Fruit fly (Drosophila melanogaster): ENCODE results near the gene Ama.

Gene Ama

dm6 chr3R:6762794-6763407 is 508 bp downstream of the Ama start (continued):
- TF ChIP-seq Drgx (GFP tag; IDR thresholded peaks at IDR 0.05) (peak; percentile 22; the same call in 1 of the 2 replicates), CG9797 (GFP tag; optimal IDR thresholded peaks at IDR 0.05) (no peak), CG2875 (GFP tag; optimal IDR thresholded peaks at IDR 0.05) (peak; percentile 84), CG10274 (GFP tag; optimal IDR thresholded peaks at IDR 0.05) (no peak), fru (optimal IDR thresholded peaks at IDR 0.05) (no peak), wdn (GFP tag; IDR thresholded peaks at IDR 0.05) (no peak), CG10565 (GFP tag; optimal IDR thresholded peaks at IDR 0.05) (no peak), sr (GFP tag; IDR thresholded peaks at IDR 0.05) (no peak), TFAM (GFP tag; optimal IDR thresholded peaks at IDR 0.05) (peak; percentile 24), CG4404 (GFP tag; IDR thresholded peaks at IDR 0.05) (peak; percentile 93), CG15514 (GFP tag; optimal IDR thresholded peaks at IDR 0.05) (no peak), B-H1 (GFP tag; IDR thresholded peaks at IDR 0.05) (no peak), Hsf (GFP tag; optimal IDR thresholded peaks at IDR 0.05) (peak; percentile 73), MBD-R2 (GFP tag; IDR thresholded peaks at IDR 0.05) (no peak), CG12104 (GFP tag; optimal IDR thresholded peaks at IDR 0.05) (peak; percentile 82), Oaz (GFP tag; IDR thresholded peaks at IDR 0.05) (no peak), CG10462 (GFP tag; optimal IDR thresholded peaks at IDR 0.05) (peak; percentile 85), CG18599 (GFP tag; optimal IDR thresholded peaks at IDR 0.05) (peak; percentile 63), CG18011 (GFP tag; optimal IDR thresholded peaks at IDR 0.05) (peak; percentile 26), CG31224 (GFP tag; IDR thresholded peaks at IDR 0.05) (peak; percentile 56), CG16779 (GFP tag; IDR thresholded peaks at IDR 0.05) (no peak), CG4328 (GFP tag; optimal IDR thresholded peaks at IDR 0.05) (peak; percentile 66), CG15269 (tag; optimal IDR thresholded peaks at IDR 0.05) (peak; percentile 74), sens-2 (GFP tag; IDR thresholded peaks at IDR 0.05) (peak; percentile 59), CG2889 (GFP tag; IDR thresholded peaks at IDR 0.05) (no peak), yki (optimal IDR thresholded peaks at IDR 0.05) (no peak), CG4707 (GFP tag; optimal IDR thresholded peaks at IDR 0.05) (peak; percentile 77), CG11696 (GFP tag; IDR thresholded peaks at IDR 0.05) (peak; percentile 23; the same call in 1 of the 2 replicates), H15 (GFP tag; IDR thresholded peaks at IDR 0.05) (0 out of 3 replicates have a peak, but pooled peaks have one; percentile 44), Nf-YA (GFP tag; IDR thresholded peaks at IDR 0.05) (peak; percentile 9; the same call in 1 of the 2 replicates), repo (GFP tag; optimal IDR thresholded peaks at IDR 0.05) (no peak), cato (GFP tag; optimal IDR thresholded peaks at IDR 0.05; ENCODE audit: borderline replicate concordance) (peak; percentile 63), CG12391 (tag; optimal IDR thresholded peaks at IDR 0.05) (peak; percentile 96), HLH3B (GFP tag; IDR thresholded peaks at IDR 0.05) (peak; percentile 62; the same call in 1 of the 2 replicates), lilli (GFP tag; optimal IDR thresholded peaks at IDR 0.05) (peak; percentile 68), CG8765 (GFP tag; IDR thresholded peaks at IDR 0.05) (peak; percentile 73; the same call in 1 of the 2 replicates), trh (GFP tag; optimal IDR thresholded peaks at IDR 0.05) (peak; percentile 65), kah (GFP tag; optimal IDR thresholded peaks at IDR 0.05) (peak; percentile 31), Mrtf (GFP tag; IDR thresholded peaks at IDR 0.05) (no peak), Rfx (GFP tag; IDR thresholded peaks at IDR 0.05) (0 out of 2 replicates have a peak, but pooled peaks have one; percentile 28), salm (tag; optimal IDR thresholded peaks at IDR 0.05) (peak; percentile 59), Hmx (GFP tag; optimal IDR thresholded peaks at IDR 0.05) (no peak), CG6689 (GFP tag; IDR thresholded peaks at IDR 0.05) (peak; percentile 86), CG3995 (GFP tag; optimal IDR thresholded peaks at IDR 0.05) (no peak), C15 (GFP tag; IDR thresholded peaks at IDR 0.05) (no peak), tx (GFP tag; optimal IDR thresholded peaks at IDR 0.05) (no peak), dmrt99B (tag; optimal IDR thresholded peaks at IDR 0.05) (peak; percentile 85), Fer3 (tag; optimal IDR thresholded peaks at IDR 0.05) (peak; percentile 55), CG12219 (GFP tag; optimal IDR thresholded peaks at IDR 0.05) (peak; percentile 58), so (GFP tag; IDR thresholded peaks at IDR 0.05) (no peak), CG8944 (GFP tag; optimal IDR thresholded peaks at IDR 0.05) (peak; percentile 4), fd102C (GFP tag; optimal IDR thresholded peaks at IDR 0.05) (peak; percentile 97)

All from whole organism, embryonic.